Worm (Caenorhabditis elegans) whole organism, L2 larva: ENCODE measurements around the gene W04E12.4.
A peak's percentile ranks its signal among the peaks of the same experiment; 100 is the strongest.
"Not testable (repeated sequence)": the region's sequence is repeated elsewhere in the genome, so short reads cannot be mapped to it uniquely, and the experiment has no call there.

ENCODE experiments used
- C34F6.9 ChIP-seq: fragments of 150-350 bp; optimal IDR thresholded peaks from 2 replicates; lab custom pipeline; 2014; ENCODE audit warnings: missing biosample characterization, missing genetic modification characterization
- R02D3.7 ChIP-seq: fragments of 150-350 bp; optimal IDR thresholded peaks from 2 replicates; lab custom pipeline; 2014; ENCODE audit warnings: missing biosample characterization, missing genetic modification characterization
- Y55F3AM.14 ChIP-seq: fragments of 200-800 bp; sonication (Bioruptor generic); optimal IDR thresholded peaks from 2 replicates; lab custom pipeline; 2018; ENCODE audit warnings: mild to moderate bottlenecking, missing genetic modification characterization, missing compliant biosample characterization
- ZK546.5 ChIP-seq: sonication (generic microtip); optimal IDR thresholded peaks from 2 replicates; lab custom pipeline; 2017; ENCODE audit warnings: missing biosample characterization, missing genetic modification characterization
- alr-1 ChIP-seq: fragments of 150-350 bp; optimal IDR thresholded peaks from 2 replicates; lab custom pipeline; 2014; ENCODE audit warnings: missing biosample characterization, missing genetic modification characterization
- ama-1 ChIP-seq: fragments of 150-350 bp; optimal IDR thresholded peaks from 2 replicates; lab custom pipeline; 2018; ENCODE audit warnings: inconsistent platforms
- blmp-1 ChIP-seq: sonication (generic microtip); optimal IDR thresholded peaks from 2 replicates; lab custom pipeline; 2017; ENCODE audit warnings: missing genetic modification characterization, mild to moderate bottlenecking, missing compliant biosample characterization, antibody characterized with exemption, moderate library complexity; ENCODE audit not compliant: insufficient read depth
- ceh-16 ChIP-seq: fragments of 150-350 bp; optimal IDR thresholded peaks from 2 replicates; lab custom pipeline; 2014; ENCODE audit warnings: missing biosample characterization, missing genetic modification characterization
- ceh-82 ChIP-seq: fragments of 150-350 bp; optimal IDR thresholded peaks from 2 replicates; lab custom pipeline; 2014; ENCODE audit warnings: missing biosample characterization, missing genetic modification characterization
- dmd-4 ChIP-seq: sonication (generic microtip); optimal IDR thresholded peaks from 2 replicates; lab custom pipeline; 2017; ENCODE audit warnings: missing biosample characterization, missing genetic modification characterization
- elt-1 ChIP-seq: fragments of 150-350 bp; optimal IDR thresholded peaks from 2 replicates; lab custom pipeline; 2014; ENCODE audit warnings: missing biosample characterization, missing genetic modification characterization
- elt-3 ChIP-seq: sonication (generic microtip); optimal IDR thresholded peaks from 2 replicates; lab custom pipeline; 2017; ENCODE audit warnings: missing biosample characterization, missing genetic modification characterization
- fos-1 ChIP-seq: fragments of 150-350 bp; optimal IDR thresholded peaks from 2 replicates; lab custom pipeline; 2014; ENCODE audit warnings: missing biosample characterization, missing genetic modification characterization
- gmeb-1 ChIP-seq: fragments of 150-350 bp; optimal IDR thresholded peaks from 2 replicates; lab custom pipeline; 2014; ENCODE audit warnings: missing biosample characterization, missing genetic modification characterization
- lin-39 ChIP-seq: fragments of 150-350 bp; optimal IDR thresholded peaks from 2 replicates; lab custom pipeline; 2014; ENCODE audit warnings: missing biosample characterization, missing genetic modification reagents, missing genetic modification characterization
- lsy-2 ChIP-seq, 2 experiments: fragments of 150-350 bp in 1 of 2; sonication (generic microtip) in 1 of 2; optimal IDR thresholded peaks; 2 replicates each; lab custom pipeline; 2014 to 2017; ENCODE audit warnings: missing biosample characterization in 2 of 2, missing genetic modification characterization in 2 of 2
- mab-5 ChIP-seq: fragments of 150-350 bp; optimal IDR thresholded peaks from 2 replicates; lab custom pipeline; 2014; ENCODE audit warnings: missing biosample characterization, missing genetic modification characterization
- mdl-1 ChIP-seq, 2 experiments: fragments of 150-350 bp in 1 of 2; sonication (generic microtip) in 1 of 2; optimal IDR thresholded peaks; 2 replicates each; lab custom pipeline; 2017; ENCODE audit warnings: missing biosample characterization in 2 of 2, missing genetic modification characterization in 2 of 2
- nhr-10 ChIP-seq: sonication (generic microtip); optimal IDR thresholded peaks from 2 replicates; lab custom pipeline; 2017; ENCODE audit warnings: missing biosample characterization, missing genetic modification characterization
- nhr-11 ChIP-seq: fragments of 150-350 bp; optimal IDR thresholded peaks from 2 replicates; lab custom pipeline; 2014; ENCODE audit warnings: missing biosample characterization, missing genetic modification characterization
- nhr-129 ChIP-seq: fragments of 150-350 bp; optimal IDR thresholded peaks from 2 replicates; lab custom pipeline; 2014; ENCODE audit warnings: missing biosample characterization, missing genetic modification characterization
- nhr-21 ChIP-seq: fragments of 150-350 bp; optimal IDR thresholded peaks from 2 replicates; lab custom pipeline; 2014; ENCODE audit warnings: missing biosample characterization, missing genetic modification characterization
- nhr-23 ChIP-seq: fragments of 150-350 bp; optimal IDR thresholded peaks from 2 replicates; lab custom pipeline; 2014; ENCODE audit warnings: missing biosample characterization, missing genetic modification reagents, missing genetic modification characterization
- nhr-237 ChIP-seq: fragments of 150-350 bp; optimal IDR thresholded peaks from 2 replicates; lab custom pipeline; 2014; ENCODE audit warnings: missing biosample characterization, missing genetic modification characterization
- nhr-25 ChIP-seq: fragments of 150-350 bp; sonication (generic microtip); optimal IDR thresholded peaks from 3 replicates; lab custom pipeline; 2014; ENCODE audit warnings: missing biosample characterization, missing genetic modification characterization
- nhr-6 ChIP-seq: fragments of 150-350 bp; optimal IDR thresholded peaks from 2 replicates; lab custom pipeline; 2014; ENCODE audit warnings: missing biosample characterization, missing genetic modification characterization
- nhr-77 ChIP-seq: fragments of 150-350 bp; optimal IDR thresholded peaks from 2 replicates; lab custom pipeline; 2014; ENCODE audit warnings: missing biosample characterization, missing genetic modification characterization
- peb-1 ChIP-seq: fragments of 150-350 bp; optimal IDR thresholded peaks from 2 replicates; lab custom pipeline; 2014; ENCODE audit warnings: missing biosample characterization, missing genetic modification characterization
- sem-4 ChIP-seq: fragments of 150-350 bp; optimal IDR thresholded peaks from 2 replicates; lab custom pipeline; 2014; ENCODE audit warnings: missing biosample characterization, missing genetic modification reagents, missing genetic modification characterization
- sma-3 ChIP-seq: sonication (generic microtip); optimal IDR thresholded peaks from 2 replicates; lab custom pipeline; 2016; ENCODE audit warnings: missing genetic modification reagents, missing genetic modification characterization, missing compliant biosample characterization
- sma-9 ChIP-seq, 2 experiments: fragments of 150-350 bp in 1 of 2; sonication (generic microtip) in 1 of 2; optimal IDR thresholded peaks; 2 replicates each; lab custom pipeline; 2014 to 2016; ENCODE audit warnings: missing genetic modification characterization in 2 of 2, mild to moderate bottlenecking in 1 of 2, missing biosample characterization in 1 of 2, missing compliant biosample characterization in 1 of 2, missing genetic modification reagents in 1 of 2, moderate library complexity in 1 of 2
- unc-39 ChIP-seq: fragments of 150-350 bp; optimal IDR thresholded peaks from 2 replicates; lab custom pipeline; 2014; ENCODE audit warnings: missing biosample characterization, missing genetic modification characterization
- unc-62 ChIP-seq: fragments of 150-350 bp; optimal IDR thresholded peaks from 2 replicates; lab custom pipeline; 2014; ENCODE audit warnings: missing biosample characterization, missing genetic modification reagents, missing genetic modification characterization
- zag-1 ChIP-seq: fragments of 150-350 bp; optimal IDR thresholded peaks from 2 replicates; lab custom pipeline; 2014; ENCODE audit warnings: missing biosample characterization, missing genetic modification characterization
- ztf-11 ChIP-seq: sonication (generic microtip); optimal IDR thresholded peaks from 2 replicates; lab custom pipeline; 2017; ENCODE audit warnings: missing biosample characterization, missing genetic modification characterization

The W04E12.4 gene

DNA sequence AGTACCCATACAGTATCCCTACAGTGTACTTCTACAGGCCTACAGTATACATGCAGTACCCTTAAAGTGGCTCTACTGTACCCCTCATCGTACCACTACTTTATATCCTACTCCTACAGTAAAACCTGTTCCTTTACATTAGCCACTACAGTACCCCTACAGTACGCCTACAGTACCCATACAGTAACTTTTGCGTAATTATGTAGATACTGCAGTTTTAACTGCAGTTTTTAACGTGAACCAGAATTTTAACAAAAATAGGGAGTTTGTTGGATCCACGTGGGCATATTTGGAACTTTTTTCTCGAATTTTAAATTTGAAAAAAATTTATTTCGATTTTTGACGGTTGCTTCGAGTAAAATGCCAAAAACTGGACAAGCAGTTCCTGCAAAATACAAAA is at the start of gene W04E12.4:
Gene W04E12.4 (plus strand): TSS at position 301 of the 400 bp plus-strand sequence.
- TF ChIP-seq ama-1 (lab: Kevin White, UChicago) (no peak), nhr-237 (tag; lab: Kevin White, UChicago) (no peak), gmeb-1 (no peak), nhr-11 (tag; lab: Kevin White, UChicago) (no peak), nhr-23 (tag; lab: Kevin White, UChicago) (no peak), R02D3.7 (tag; lab: Kevin White, UChicago) (no peak), mab-5 (tag; lab: Kevin White, UChicago) (no peak), elt-1 (tag; lab: Kevin White, UChicago) (no peak), fos-1 (tag; lab: Kevin White, UChicago) (no peak), Y55F3AM.14 (no peak), mdl-1 (tag; optimal IDR thresholded peaks at IDR 0.05; lab: Kevin White, UChicago) (no peak), nhr-25 (tag; lab: Kevin White, UChicago) (no peak), sma-3 (GFP tag; lab: Kevin White, UChicago) (no peak), dmd-4 (no peak), sma-9 (GFP tag; optimal IDR thresholded peaks at IDR 0.05; lab: Kevin White, UChicago) (no peak), sma-9 (tag; optimal IDR thresholded peaks at IDR 0.05; lab: Kevin White, UChicago) (no peak), nhr-6 (no peak)

DNA sequence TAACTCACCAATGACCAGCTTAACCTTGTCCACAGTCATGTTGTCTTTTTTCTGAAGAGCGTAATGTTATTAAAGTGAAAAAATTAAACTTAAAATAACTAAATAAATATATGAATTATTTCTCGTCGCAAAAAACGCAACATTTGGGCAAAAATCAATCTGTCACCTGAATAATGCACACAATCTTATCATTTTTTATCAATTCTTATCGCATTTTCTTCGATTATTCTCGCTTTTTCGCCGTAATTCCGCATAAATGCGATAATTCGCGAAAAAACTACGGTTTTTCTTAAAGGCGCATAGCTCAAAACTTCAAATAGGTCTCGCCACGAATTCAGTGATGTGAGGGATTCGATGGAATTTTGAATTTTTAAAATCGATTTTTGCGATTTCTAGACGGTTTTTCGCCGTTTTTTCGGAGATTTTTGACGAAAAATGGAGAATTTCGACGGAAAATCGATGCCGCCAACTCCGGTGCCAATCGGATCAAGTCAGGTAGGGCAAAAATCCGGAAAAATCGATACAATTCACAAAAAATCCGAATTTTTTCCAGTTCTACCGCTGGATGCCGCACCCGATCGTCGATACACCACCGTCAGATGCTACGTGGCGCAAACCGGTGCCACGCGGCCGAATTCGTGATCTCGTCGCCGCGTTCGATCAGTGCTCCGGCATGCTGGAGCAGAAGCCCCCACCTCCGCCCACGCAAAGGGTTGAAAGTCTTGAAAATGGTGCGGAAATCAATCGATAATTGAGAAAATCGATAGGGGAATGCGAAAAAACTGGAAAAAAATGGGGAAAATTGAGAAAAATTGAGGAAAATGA is 45.8 kb upstream of the W04E12.4 start, which contains the start of the genes Y43F8C.13 and ani-3:
Gene Y43F8C.13 (minus strand): TSS at position 51 of the 825 bp plus-strand sequence.
Gene ani-3 (plus strand): TSS at position 385 of the 825 bp plus-strand sequence.
- TF ChIP-seq zag-1 (tag; lab: Kevin White, UChicago) (no peak), fos-1 (tag; lab: Kevin White, UChicago) (peak; percentile 80), elt-3 (tag; lab: Kevin White, UChicago) (no peak)

DNA sequence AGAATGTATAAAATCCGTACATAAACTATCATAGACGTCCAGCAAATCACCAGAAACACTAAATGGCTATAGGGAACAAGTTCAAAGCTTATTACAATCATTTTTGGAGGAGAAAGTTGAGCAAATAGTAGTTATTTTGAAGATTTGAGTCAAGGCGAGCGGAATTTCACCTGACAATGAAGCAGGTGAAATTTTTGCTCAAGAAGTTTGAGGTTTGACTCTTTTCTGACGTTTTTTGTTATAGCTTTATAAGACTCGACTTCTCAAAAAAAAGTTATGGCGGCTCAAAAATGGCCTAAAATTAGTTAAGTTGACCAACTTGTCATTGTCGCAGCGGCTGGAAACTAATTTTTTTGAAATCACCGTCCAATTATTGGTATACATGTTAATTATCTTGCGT is 34.6 kb upstream of the W04E12.4 start, which contains the start of gene srv-3:
Gene srv-3 (minus strand): TSS at position 101 of the 400 bp plus-strand sequence.
- no peak for TF ChIP-seq ceh-82 (tag; lab: Kevin White, UChicago)
- TF ChIP-seq lsy-2 (tag; optimal IDR thresholded peaks at IDR 0.05; lab: Kevin White, UChicago): no peak
- TF ChIP-seq sem-4 (tag; lab: Kevin White, UChicago): no peak
- no peak for TF ChIP-seq C34F6.9 (tag; lab: Kevin White, UChicago)
- TF ChIP-seq fos-1 (tag; lab: Kevin White, UChicago): no peak
- no peak for TF ChIP-seq mdl-1 (tag; optimal IDR thresholded peaks at IDR 0.05; lab: Kevin White, UChicago)
- no peak for TF ChIP-seq peb-1 (tag; lab: Kevin White, UChicago)
- no peak for TF ChIP-seq Y55F3AM.14
- TF ChIP-seq nhr-21: no peak
- TF ChIP-seq lin-39 (tag; lab: Kevin White, UChicago): no peak
- no peak for TF ChIP-seq nhr-10 (tag; lab: Kevin White, UChicago)
- TF ChIP-seq alr-1 (tag; lab: Kevin White, UChicago): no peak
- no peak for TF ChIP-seq nhr-237 (tag; lab: Kevin White, UChicago)
- no peak for TF ChIP-seq nhr-6

DNA sequence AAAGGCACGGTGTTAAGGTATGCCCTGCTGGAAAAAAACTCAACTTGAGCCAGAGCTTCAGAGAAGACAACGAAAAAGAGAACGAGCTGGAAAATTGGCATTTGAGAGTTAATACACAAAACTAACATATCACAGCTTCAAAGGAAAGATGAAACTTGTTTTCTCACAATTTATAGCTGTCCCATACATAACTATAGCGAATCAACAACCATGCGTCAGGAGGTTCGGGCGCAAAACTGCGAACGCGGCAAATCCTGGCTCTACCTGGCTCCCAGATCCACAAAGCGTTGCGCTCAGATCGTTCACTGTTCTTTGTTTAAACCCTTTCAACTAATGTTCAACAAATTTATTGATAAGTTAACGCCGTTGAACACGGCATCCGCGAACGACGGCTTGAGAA is 32.9 kb upstream of the W04E12.4 start, which contains the start of gene Y43F8C.15:
Gene Y43F8C.15 (minus strand): TSS at position 101 of the 400 bp plus-strand sequence.
- TF ChIP-seq unc-39; sma-9 (GFP tag; optimal IDR thresholded peaks at IDR 0.05; lab: Kevin White, UChicago); sma-9 (tag; optimal IDR thresholded peaks at IDR 0.05; lab: Kevin White, UChicago); nhr-21: not testable (repeated sequence)

DNA sequence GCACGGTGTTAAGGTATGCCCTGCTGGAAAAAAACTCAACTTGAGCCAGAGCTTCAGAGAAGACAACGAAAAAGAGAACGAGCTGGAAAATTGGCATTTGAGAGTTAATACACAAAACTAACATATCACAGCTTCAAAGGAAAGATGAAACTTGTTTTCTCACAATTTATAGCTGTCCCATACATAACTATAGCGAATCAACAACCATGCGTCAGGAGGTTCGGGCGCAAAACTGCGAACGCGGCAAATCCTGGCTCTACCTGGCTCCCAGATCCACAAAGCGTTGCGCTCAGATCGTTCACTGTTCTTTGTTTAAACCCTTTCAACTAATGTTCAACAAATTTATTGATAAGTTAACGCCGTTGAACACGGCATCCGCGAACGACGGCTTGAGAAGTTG is 31.8 kb upstream of the W04E12.4 start, which contains the start of gene Y43F8C.23:
Gene Y43F8C.23 (minus strand): TSS at position 101 of the 400 bp plus-strand sequence.
- not testable (repeated sequence) for TF ChIP-seq nhr-129 (tag; lab: Kevin White, UChicago); mdl-1 (tag; optimal IDR thresholded peaks at IDR 0.05; lab: Kevin White, UChicago); nhr-25 (tag; lab: Kevin White, UChicago)

DNA sequence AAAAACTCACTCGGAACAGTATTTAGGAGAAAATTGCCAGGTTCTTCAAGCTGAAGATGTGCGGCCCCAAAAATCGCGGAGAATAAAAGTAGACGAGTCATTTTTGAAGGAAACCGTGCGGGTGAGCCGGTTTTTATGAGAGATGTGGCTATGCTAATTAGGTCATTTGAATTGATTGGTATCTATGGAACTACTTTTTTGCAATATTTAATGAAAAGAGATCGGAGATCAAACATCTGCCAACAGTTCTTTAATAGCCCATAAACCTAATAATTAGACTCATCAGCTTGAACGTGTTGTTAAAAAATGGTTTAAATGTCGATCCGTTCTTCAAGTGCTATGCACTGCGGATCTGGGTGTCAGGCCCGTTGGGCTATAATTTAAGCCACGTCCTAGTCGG is 28.0 kb upstream of the W04E12.4 start, which contains the start of gene Y43F8C.16:
Gene Y43F8C.16 (minus strand): TSS at position 101 of the 400 bp plus-strand sequence.
- TF ChIP-seq ceh-16 (tag; lab: Kevin White, UChicago): no peak
- no peak for TF ChIP-seq blmp-1
- no peak for TF ChIP-seq sma-3 (GFP tag; lab: Kevin White, UChicago)
- no peak for TF ChIP-seq ztf-11
- no peak for TF ChIP-seq ZK546.5 (tag; lab: Kevin White, UChicago)
- TF ChIP-seq unc-62 (GFP tag; lab: Kevin White, UChicago): no peak
- TF ChIP-seq elt-1 (tag; lab: Kevin White, UChicago): no peak
- no peak for TF ChIP-seq nhr-77 (tag; lab: Kevin White, UChicago)
- no peak for TF ChIP-seq lin-39 (tag; lab: Kevin White, UChicago)
- no peak for TF ChIP-seq unc-39
- no peak for TF ChIP-seq dmd-4
- no peak for TF ChIP-seq fos-1 (tag; lab: Kevin White, UChicago)
- no peak for TF ChIP-seq nhr-23 (tag; lab: Kevin White, UChicago)
- TF ChIP-seq, all 48 proteins: peak for 0
